Fruit fly (Drosophila melanogaster): Measurements from ENCODE around the gene CSN8.

Gene CSN8

dm6 chr2L:8382646-8383045 is 18.0 kb downstream of the CSN8 start, which contains the start of the genes CG13392 and Rcd4 (continued):
- TF ChIP-seq C15 (GFP tag; IDR thresholded peaks at IDR 0.05) (no peak), zen2 (GFP tag; IDR thresholded peaks at IDR 0.05; ENCODE audit: partially characterized antibody) (peak; percentile 72; the same call in 2 of the 3 replicates), Atf6 (GFP tag; IDR thresholded peaks at IDR 0.05) (no peak), sr (GFP tag; IDR thresholded peaks at IDR 0.05) (no peak), CG13123 (GFP tag; optimal IDR thresholded peaks at IDR 0.05) (no peak), CG7839 (tag; optimal IDR thresholded peaks at IDR 0.05) (peak; percentile 36), en (GFP tag; optimal IDR thresholded peaks at IDR 0.05) (peak; percentile 7), CG4730 (GFP tag; IDR thresholded peaks at IDR 0.05) (0 out of 2 replicates have a peak, but pooled peaks have one; percentile 28), BtbVII (GFP tag; optimal IDR thresholded peaks at IDR 0.05) (no peak), hb (GFP tag; IDR thresholded peaks at IDR 0.05; ENCODE audit: partially characterized antibody) (peak; percentile 31; the same call in 1 of the 3 replicates), exex (tag; optimal IDR thresholded peaks at IDR 0.05) (peak; percentile 42), Spps (tag; optimal IDR thresholded peaks at IDR 0.05) (no peak), Stat92E (GFP tag; optimal IDR thresholded peaks at IDR 0.05) (peak in 1 of 3 experiments; percentile 61), jing (GFP tag; optimal IDR thresholded peaks at IDR 0.05) (no peak), Sox102F (GFP tag; optimal IDR thresholded peaks at IDR 0.05) (peak; percentile 16), sens-2 (GFP tag; IDR thresholded peaks at IDR 0.05) (no peak), mirr (GFP tag; optimal IDR thresholded peaks at IDR 0.05) (peak; percentile 65), B-H1 (GFP tag; IDR thresholded peaks at IDR 0.05) (no peak), CG12155 (GFP tag; optimal IDR thresholded peaks at IDR 0.05) (peak; percentile 70), CG14050 (GFP tag; IDR thresholded peaks at IDR 0.05) (peak; percentile 14; the same call in 1 of the 3 replicates), CHES-1-like (GFP tag; optimal IDR thresholded peaks at IDR 0.05) (peak; percentile 79), kah (GFP tag; optimal IDR thresholded peaks at IDR 0.05) (peak; percentile 33), Nf-YC (tag; optimal IDR thresholded peaks at IDR 0.05) (peak; percentile 17), CG4404 (GFP tag; IDR thresholded peaks at IDR 0.05) (peak; percentile 48; the same call in 1 of the 2 replicates), sna (GFP tag; IDR thresholded peaks at IDR 0.05; ENCODE audit: partially characterized antibody) (peak; percentile 71; the same call in 1 of the 2 replicates), CG9437 (GFP tag; optimal IDR thresholded peaks at IDR 0.05) (peak; percentile 34), CG13775 (GFP tag; optimal IDR thresholded peaks at IDR 0.05) (peak; percentile 21), rib (GFP tag; IDR thresholded peaks at IDR 0.05) (peak; percentile 76), dpn (GFP tag; optimal IDR thresholded peaks at IDR 0.05) (peak; percentile 70 to 82), CG17385 (GFP tag; optimal IDR thresholded peaks at IDR 0.05) (peak; percentile 65), Abd-B (GFP tag; optimal IDR thresholded peaks at IDR 0.05) (no peak), Hey (tag; optimal IDR thresholded peaks at IDR 0.05) (no peak), CG18262 (tag; optimal IDR thresholded peaks at IDR 0.05) (peak; percentile 29), CG8388 (GFP tag; optimal IDR thresholded peaks at IDR 0.05) (peak; percentile 63), CkIIα-i1 (GFP tag; IDR thresholded peaks at IDR 0.05) (no peak), CG30403 (GFP tag; optimal IDR thresholded peaks at IDR 0.05) (peak; percentile 71), fd3F (GFP tag; optimal IDR thresholded peaks at IDR 0.05) (peak; percentile 16), Oaz (GFP tag; IDR thresholded peaks at IDR 0.05) (no peak), Hmr (GFP tag; optimal IDR thresholded peaks at IDR 0.05) (peak; percentile 78), lbe (GFP tag; optimal IDR thresholded peaks at IDR 0.05) (peak; percentile 84), CG5953 (GFP tag; IDR thresholded peaks at IDR 0.05) (no peak), Awh (GFP tag; IDR thresholded peaks at IDR 0.05) (no peak), CG11560 (tag; IDR thresholded peaks at IDR 0.05) (no peak), fd64A (GFP tag; optimal IDR thresholded peaks at IDR 0.05) (no peak), emc (GFP tag; optimal IDR thresholded peaks at IDR 0.05) (peak; percentile 55), danr (GFP tag; IDR thresholded peaks at IDR 0.05) (no peak), CG10147 (GFP tag; optimal IDR thresholded peaks at IDR 0.05) (peak; percentile 58), dati (GFP tag; IDR thresholded peaks at IDR 0.05) (no peak), Sry-β (GFP tag; optimal IDR thresholded peaks at IDR 0.05) (peak; percentile 42), Scr (GFP tag; IDR thresholded peaks at IDR 0.05; ENCODE audit: partially characterized antibody) (peak; percentile 64)

All from whole organism, embryonic.